Worm (Caenorhabditis elegans) whole organism, L2 larva: ENCODE measurements around the gene egli-1.

Experiments
- aly-2 ChIP-seq: fragments of 150-350 bp; optimal IDR thresholded peaks from 2 replicates; lab custom pipeline; 2014; ENCODE audit warnings: missing biosample characterization, missing genetic modification characterization
- dmd-4 ChIP-seq: sonication (generic microtip); optimal IDR thresholded peaks from 2 replicates; lab custom pipeline; 2017; ENCODE audit warnings: missing biosample characterization, missing genetic modification characterization
- elt-1 ChIP-seq: fragments of 150-350 bp; optimal IDR thresholded peaks from 2 replicates; lab custom pipeline; 2014; ENCODE audit warnings: missing biosample characterization, missing genetic modification characterization
- lin-13 ChIP-seq: fragments of 150-350 bp; optimal IDR thresholded peaks from 2 replicates; lab custom pipeline; 2014; ENCODE audit warnings: missing biosample characterization, missing genetic modification reagents, missing genetic modification characterization
- lsy-2 ChIP-seq, 2 experiments: fragments of 150-350 bp in 1 of 2; sonication (generic microtip) in 1 of 2; optimal IDR thresholded peaks; 2 replicates each; lab custom pipeline; 2014 to 2017; ENCODE audit warnings: missing biosample characterization in 2 of 2, missing genetic modification characterization in 2 of 2
- nhr-11 ChIP-seq: fragments of 150-350 bp; optimal IDR thresholded peaks from 2 replicates; lab custom pipeline; 2014; ENCODE audit warnings: missing biosample characterization, missing genetic modification characterization
- nhr-12 ChIP-seq: fragments of 150-350 bp; optimal IDR thresholded peaks from 2 replicates; lab custom pipeline; 2014; ENCODE audit warnings: missing biosample characterization, missing genetic modification characterization
- nhr-21 ChIP-seq: fragments of 150-350 bp; optimal IDR thresholded peaks from 2 replicates; lab custom pipeline; 2014; ENCODE audit warnings: missing biosample characterization, missing genetic modification characterization
- nhr-77 ChIP-seq: fragments of 150-350 bp; optimal IDR thresholded peaks from 2 replicates; lab custom pipeline; 2014; ENCODE audit warnings: missing biosample characterization, missing genetic modification characterization
- skn-1 ChIP-seq: sonication (generic microtip); optimal IDR thresholded peaks from 2 replicates; lab custom pipeline; 2017; ENCODE audit warnings: missing biosample characterization, missing genetic modification characterization
- unc-62 ChIP-seq: fragments of 150-350 bp; optimal IDR thresholded peaks from 2 replicates; lab custom pipeline; 2014; ENCODE audit warnings: missing biosample characterization, missing genetic modification reagents, missing genetic modification characterization
- ztf-11 ChIP-seq: sonication (generic microtip); optimal IDR thresholded peaks from 2 replicates; lab custom pipeline; 2017; ENCODE audit warnings: missing biosample characterization, missing genetic modification characterization
- ztf-4 ChIP-seq: fragments of 150-350 bp; optimal IDR thresholded peaks from 2 replicates; lab custom pipeline; 2014; ENCODE audit warnings: missing biosample characterization, missing genetic modification characterization

ce11 chrII:9324824-9325351 is 1.1 kb downstream of the egli-1 start, which contains the start of gene eat-3:
- no peak for TF ChIP-seq aly-2
- TF ChIP-seq nhr-21, result no peak
- TF ChIP-seq nhr-12 (tag; lab: Kevin White, UChicago), result no peak
- no peak for TF ChIP-seq lin-13
- no peak for TF ChIP-seq ztf-11
- TF ChIP-seq nhr-11 (tag; lab: Kevin White, UChicago), result no peak
- no peak for TF ChIP-seq unc-62 (GFP tag; lab: Kevin White, UChicago)
- peak in 1 of 2 experiments; percentile 45 for TF ChIP-seq lsy-2 (tag; optimal IDR thresholded peaks at IDR 0.05; lab: Kevin White, UChicago)
- no peak for TF ChIP-seq dmd-4
- TF ChIP-seq nhr-77 (tag; lab: Kevin White, UChicago), result no peak
- TF ChIP-seq ztf-4 (tag; lab: Kevin White, UChicago), result no peak
- no peak for TF ChIP-seq skn-1 (tag; lab: Kevin White, UChicago)
- no peak for TF ChIP-seq elt-1
